Fruit fly (Drosophila melanogaster) whole organism, prepupa: ENCODE results near the gene CG13258.

Experiments
- Blimp-1 ChIP-seq: fragments of 200-800 bp; sonication (Bioruptor generic); optimal IDR thresholded peaks from 3 replicates; lab custom pipeline; 2017; ENCODE audit warnings: missing biosample characterization, missing genetic modification characterization, mild to moderate bottlenecking, moderate library complexity, missing genetic modification reagents
- CG11294 ChIP-seq: fragments of 200-800 bp; sonication (Bioruptor generic); IDR thresholded peaks from 2 replicates; pipeline ENCODE4 v1.3.6; 2022; ENCODE audit warnings: missing biosample characterization, missing genetic modification characterization
- CG11762 ChIP-seq: fragments of 200-800 bp; sonication (Bioruptor generic); optimal IDR thresholded peaks from 3 replicates; lab custom pipeline; 2016; ENCODE audit warnings: missing biosample characterization, missing genetic modification characterization; ENCODE audit not compliant: insufficient read depth
- CG11902 ChIP-seq: fragments of 200-800 bp; sonication (Bioruptor generic); optimal IDR thresholded peaks from 3 replicates; lab custom pipeline; 2016; ENCODE audit warnings: missing biosample characterization, missing genetic modification characterization
- CG15336 ChIP-seq: fragments of 200-800 bp; sonication (Bioruptor generic); IDR thresholded peaks from 2 replicates; pipeline ENCODE4 v1.3.6; 2022; ENCODE audit warnings: missing biosample characterization, missing genetic modification characterization
- CG1621 ChIP-seq: fragments of 200-800 bp; sonication (Bioruptor generic); optimal IDR thresholded peaks from 3 replicates; lab custom pipeline; 2018; ENCODE audit warnings: missing biosample characterization, mild to moderate bottlenecking, missing genetic modification characterization
- CG16779 ChIP-seq: fragments of 200-800 bp; sonication (Bioruptor generic); optimal IDR thresholded peaks from 3 replicates; lab custom pipeline; 2017; ENCODE audit warnings: missing biosample characterization, mild to moderate bottlenecking, missing genetic modification characterization
- CG31627 ChIP-seq: fragments of 200-800 bp; sonication (Bioruptor generic); optimal IDR thresholded peaks from 3 replicates; lab custom pipeline; 2016; ENCODE audit warnings: missing biosample characterization, missing genetic modification characterization
- CG32006 ChIP-seq: fragments of 200-800 bp; sonication (Bioruptor generic); optimal IDR thresholded peaks from 3 replicates; lab custom pipeline; 2017; ENCODE audit warnings: missing biosample characterization, mild to moderate bottlenecking, missing genetic modification characterization
- CG34406 ChIP-seq: fragments of 200-800 bp; sonication (Bioruptor generic); optimal IDR thresholded peaks from 3 replicates; lab custom pipeline; 2016; ENCODE audit warnings: missing biosample characterization, missing genetic modification characterization
- CG3919 ChIP-seq: fragments of 200-800 bp; sonication (Bioruptor generic); optimal IDR thresholded peaks from 3 replicates; lab custom pipeline; 2016; ENCODE audit warnings: missing biosample characterization, missing genetic modification characterization
- CG4318 ChIP-seq: fragments of 200-800 bp; sonication (Bioruptor generic); optimal IDR thresholded peaks from 3 replicates; lab custom pipeline; 2017; ENCODE audit warnings: missing biosample characterization, mild to moderate bottlenecking, missing genetic modification characterization
- CG6163 ChIP-seq: fragments of 200-800 bp; sonication (Bioruptor generic); IDR thresholded peaks from 3 replicates; pipeline ENCODE4 v1.3.6; 2022; ENCODE audit warnings: missing biosample characterization, missing genetic modification characterization
- CG6276 ChIP-seq: fragments of 200-800 bp; sonication (Bioruptor generic); optimal IDR thresholded peaks from 2 replicates; lab custom pipeline; 2017; ENCODE audit warnings: missing biosample characterization, mild to moderate bottlenecking, missing genetic modification characterization
- CG6792 ChIP-seq: fragments of 200-800 bp; sonication (Bioruptor generic); optimal IDR thresholded peaks from 3 replicates; lab custom pipeline; 2016; ENCODE audit warnings: missing biosample characterization, missing genetic modification characterization
- CG6808 ChIP-seq: fragments of 200-800 bp; sonication (Bioruptor generic); optimal IDR thresholded peaks from 3 replicates; lab custom pipeline; 2017; ENCODE audit warnings: missing biosample characterization, missing genetic modification characterization, mild to moderate bottlenecking, moderate library complexity, missing genetic modification reagents
- CG8119 ChIP-seq: fragments of 200-800 bp; sonication (Bioruptor generic); IDR thresholded peaks from 3 replicates; pipeline ENCODE4 v1.3.6; 2022; ENCODE audit warnings: missing biosample characterization, missing genetic modification characterization
- CG8319 ChIP-seq: fragments of 200-800 bp; sonication (Bioruptor generic); optimal IDR thresholded peaks from 3 replicates; lab custom pipeline; 2016; ENCODE audit warnings: missing biosample characterization, missing genetic modification characterization
- CG8632 ChIP-seq: fragments of 200-800 bp; sonication (Bioruptor generic); optimal IDR thresholded peaks from 3 replicates; lab custom pipeline; 2016; ENCODE audit warnings: missing biosample characterization, missing genetic modification characterization
- Eip75B ChIP-seq: fragments of 200-800 bp; sonication (Bioruptor generic); optimal IDR thresholded peaks from 3 replicates; lab custom pipeline; 2016; ENCODE audit warnings: missing biosample characterization, missing genetic modification characterization
- Eip78C ChIP-seq: fragments of 200-800 bp; sonication (Bioruptor generic); peaks from one replicate; lab custom pipeline; 2016; ENCODE audit warnings: missing biosample characterization, missing genetic modification characterization
- Eip93F ChIP-seq: fragments of 200-800 bp; sonication (Bioruptor generic); optimal IDR thresholded peaks from 2 replicates; lab custom pipeline; 2016; ENCODE audit warnings: missing biosample characterization, mild to moderate bottlenecking, missing genetic modification characterization
- Ets21C ChIP-seq: fragments of 200-800 bp; sonication (Bioruptor generic); optimal IDR thresholded peaks from 3 replicates; lab custom pipeline; 2016; ENCODE audit warnings: missing biosample characterization, missing genetic modification characterization
- Ets96B ChIP-seq: fragments of 200-800 bp; optimal IDR thresholded peaks from 2 replicates; lab custom pipeline; 2019; ENCODE audit warnings: missing biosample characterization, mild to moderate bottlenecking, missing genetic modification characterization, moderate library complexity
- Hr38 ChIP-seq: sonication (Bioruptor generic); optimal IDR thresholded peaks from 2 replicates; lab custom pipeline; 2016; ENCODE audit warnings: missing biosample characterization, missing genetic modification characterization
- Hr39 ChIP-seq: fragments of 200-800 bp; sonication (Bioruptor generic); optimal IDR thresholded peaks from 2 replicates; lab custom pipeline; 2016; ENCODE audit warnings: missing biosample characterization, missing genetic modification characterization
- Hr4 ChIP-seq: fragments of 200-800 bp; sonication (Bioruptor generic); optimal IDR thresholded peaks from 3 replicates; lab custom pipeline; 2016; ENCODE audit warnings: missing biosample characterization, missing genetic modification characterization
- Lpt ChIP-seq: fragments of 200-800 bp; sonication (Bioruptor generic); optimal IDR thresholded peaks from 3 replicates; lab custom pipeline; 2016; ENCODE audit warnings: missing biosample characterization, missing genetic modification characterization
- Met ChIP-seq: fragments of 200-800 bp; sonication (Bioruptor generic); optimal IDR thresholded peaks from 3 replicates; lab custom pipeline; 2016; ENCODE audit warnings: missing biosample characterization, missing genetic modification characterization
- OdsH ChIP-seq: fragments of 200-800 bp; sonication (Bioruptor generic); optimal IDR thresholded peaks from 3 replicates; lab custom pipeline; 2016; ENCODE audit warnings: missing biosample characterization, missing genetic modification characterization
- Smox ChIP-seq: fragments of 200-800 bp; sonication (Bioruptor generic); optimal IDR thresholded peaks from 3 replicates; lab custom pipeline; 2016; ENCODE audit warnings: missing biosample characterization, missing genetic modification characterization
- Sox102F ChIP-seq: fragments of 200-800 bp; sonication (Bioruptor generic); optimal IDR thresholded peaks from 2 replicates; lab custom pipeline; 2016; ENCODE audit warnings: missing biosample characterization, mild to moderate bottlenecking, missing genetic modification characterization
- Sox15 ChIP-seq: fragments of 200-800 bp; sonication (Bioruptor generic); optimal IDR thresholded peaks from 3 replicates; lab custom pipeline; 2016; ENCODE audit warnings: missing biosample characterization, missing genetic modification characterization
- achi ChIP-seq: fragments of 200-800 bp; sonication (Bioruptor generic); optimal IDR thresholded peaks from 3 replicates; lab custom pipeline; 2016; ENCODE audit warnings: missing biosample characterization, missing genetic modification characterization
- acj6 ChIP-seq: fragments of 200-800 bp; sonication (Bioruptor generic); optimal IDR thresholded peaks from 3 replicates; lab custom pipeline; 2016; ENCODE audit warnings: missing biosample characterization, missing genetic modification characterization
- cyc ChIP-seq: fragments of 200-800 bp; sonication (Bioruptor generic); optimal IDR thresholded peaks from 3 replicates; lab custom pipeline; 2016; ENCODE audit warnings: missing biosample characterization, missing genetic modification characterization
- eg ChIP-seq: fragments of 200-800 bp; sonication (Bioruptor generic); IDR thresholded peaks from 3 replicates; pipeline ENCODE4 v1.3.6; 2022; ENCODE audit warnings: missing biosample characterization, missing genetic modification characterization
- esn ChIP-seq: fragments of 200-800 bp; sonication (Bioruptor generic); optimal IDR thresholded peaks from 2 replicates; lab custom pipeline; 2016; ENCODE audit warnings: missing biosample characterization, mild to moderate bottlenecking, missing genetic modification characterization, moderate library complexity
- fd59A ChIP-seq: fragments of 200-800 bp; sonication (Bioruptor generic); optimal IDR thresholded peaks from 2 replicates; lab custom pipeline; 2017; ENCODE audit warnings: missing biosample characterization, mild to moderate bottlenecking, missing genetic modification characterization, missing genetic modification reagents
- fd85E ChIP-seq: fragments of 200-800 bp; sonication (Bioruptor generic); optimal IDR thresholded peaks from 3 replicates; lab custom pipeline; 2016; ENCODE audit warnings: missing biosample characterization, missing genetic modification characterization
- fkh ChIP-seq: fragments of 200-800 bp; sonication (Bioruptor generic); optimal IDR thresholded peaks from 3 replicates; lab custom pipeline; 2017; ENCODE audit warnings: missing biosample characterization, mild to moderate bottlenecking, missing genetic modification characterization, moderate library complexity
- net ChIP-seq: fragments of 200-800 bp; sonication (Bioruptor generic); optimal IDR thresholded peaks from 3 replicates; lab custom pipeline; 2016; ENCODE audit warnings: missing biosample characterization, missing genetic modification characterization
- pdm3 ChIP-seq: fragments of 200-800 bp; sonication (Bioruptor generic); optimal IDR thresholded peaks from 3 replicates; lab custom pipeline; 2016; ENCODE audit warnings: missing biosample characterization, missing genetic modification characterization
- salr ChIP-seq, 2 experiments: fragments of 200-800 bp; sonication (Bioruptor generic); optimal IDR thresholded peaks; 3 replicates each; lab custom pipeline; 2016 to 2018; ENCODE audit warnings: missing biosample characterization in 2 of 2, missing genetic modification characterization in 2 of 2, mild to moderate bottlenecking in 1 of 2
- spab ChIP-seq: fragments of 200-800 bp; sonication (Bioruptor generic); optimal IDR thresholded peaks from 2 replicates; lab custom pipeline; 2017; ENCODE audit warnings: missing biosample characterization, mild to moderate bottlenecking, missing genetic modification characterization, missing genetic modification reagents
- ss ChIP-seq, 2 experiments: fragments of 200-800 bp; sonication (Bioruptor generic); optimal IDR thresholded peaks; 2 replicates in 1 of 2; 3 replicates in 1 of 2; lab custom pipeline; 2017 to 2018; ENCODE audit warnings: mild to moderate bottlenecking in 2 of 2, missing biosample characterization in 2 of 2, missing genetic modification characterization in 2 of 2, moderate library complexity in 1 of 2
- topi ChIP-seq: fragments of 200-800 bp; sonication (Bioruptor generic); optimal IDR thresholded peaks from 3 replicates; lab custom pipeline; 2016; ENCODE audit warnings: missing biosample characterization, missing genetic modification characterization

Gene CG13258

dm6 chr2L:16292975-16293501, at the start of gene CG13258:
CG13258 (minus strand) TSS chr2L:16293025.
- no peak for TF ChIP-seq CG11762
- no peak for TF ChIP-seq CG3919 (GFP tag; lab: Kevin White, UChicago)
- peak; percentile 35; the same call in 1 of the 3 replicates for TF ChIP-seq CG8119
- TF ChIP-seq CG4318, result no peak
- TF ChIP-seq CG6276 (GFP tag; lab: Kevin White, UChicago), result peak; percentile 27
- TF ChIP-seq Sox15 (GFP tag; lab: Kevin White, UChicago), result no peak
- TF ChIP-seq CG32006 (GFP tag; lab: Kevin White, UChicago), result no peak
- TF ChIP-seq pdm3 (GFP tag; lab: Kevin White, UChicago), result no peak
- no peak for TF ChIP-seq topi (GFP tag; lab: Kevin White, UChicago)
- TF ChIP-seq Ets21C, result no peak
- TF ChIP-seq Eip78C, result no peak
- TF ChIP-seq Eip75B (GFP tag; lab: Kevin White, UChicago), result no peak
- TF ChIP-seq net, result no peak
- TF ChIP-seq CG31627 (GFP tag; lab: Kevin White, UChicago), result no peak
- TF ChIP-seq CG11902 (GFP tag; lab: Kevin White, UChicago), result no peak
- TF ChIP-seq achi (GFP tag; lab: Kevin White, UChicago), result no peak
- TF ChIP-seq CG6808 (GFP tag; lab: Kevin White, UChicago), result no peak
- TF ChIP-seq CG16779 (tag; lab: Kevin White, UChicago), result no peak
- peak; percentile 47; the same call in 1 of the 2 replicates for TF ChIP-seq CG15336 (GFP tag; lab: Robert Waterston, UW)
- TF ChIP-seq eg (GFP tag; lab: Robert Waterston, UW), result 0 out of 3 replicates have a peak, but pooled peaks have one; percentile 24
- TF ChIP-seq spab, result no peak
- no peak for TF ChIP-seq Met (GFP tag; lab: Kevin White, UChicago)
- no peak for TF ChIP-seq fd59A
- no peak for TF ChIP-seq Hr39 (GFP tag; lab: Kevin White, UChicago)
- no peak for TF ChIP-seq CG11294 (GFP tag; lab: Robert Waterston, UW)
- no peak for TF ChIP-seq Smox (GFP tag; lab: Kevin White, UChicago)
- peak; percentile 90 for TF ChIP-seq Blimp-1 (GFP tag; lab: Kevin White, UChicago)
- TF ChIP-seq OdsH (GFP tag; lab: Kevin White, UChicago), result no peak
- TF ChIP-seq Eip93F (GFP tag; lab: Kevin White, UChicago), result no peak
- TF ChIP-seq CG8319 (GFP tag; lab: Kevin White, UChicago), result no peak
- TF ChIP-seq Ets96B (tag; lab: Kevin White, UChicago), result no peak
- no peak for TF ChIP-seq CG8632 (GFP tag; lab: Kevin White, UChicago)
- peak; percentile 31 for TF ChIP-seq Lpt (GFP tag; lab: Kevin White, UChicago)
- no peak for TF ChIP-seq Hr4 (GFP tag; lab: Kevin White, UChicago)
- TF ChIP-seq esn (GFP tag; lab: Kevin White, UChicago), result no peak
- no peak for TF ChIP-seq cyc
- TF ChIP-seq acj6 (GFP tag; lab: Kevin White, UChicago), result no peak
- no peak for TF ChIP-seq salr (GFP tag; optimal IDR thresholded peaks at IDR 0.05; lab: Kevin White, UChicago)
- no peak for TF ChIP-seq CG1621 (tag; lab: Kevin White, UChicago)
- no peak for TF ChIP-seq fkh (GFP tag; lab: Kevin White, UChicago)
- no peak for TF ChIP-seq CG34406 (GFP tag; lab: Kevin White, UChicago)
- TF ChIP-seq Hr38, result no peak
- TF ChIP-seq fd85E (GFP tag; lab: Kevin White, UChicago), result no peak
- no peak for TF ChIP-seq CG6163 (GFP tag; lab: Robert Waterston, UW)
- TF ChIP-seq ss (GFP tag; optimal IDR thresholded peaks at IDR 0.05; lab: Kevin White, UChicago), result no peak
- TF ChIP-seq CG6792 (GFP tag; lab: Kevin White, UChicago), result no peak
- no peak for TF ChIP-seq Sox102F (GFP tag; lab: Kevin White, UChicago)
